Fruit fly (Drosophila melanogaster): ENCODE results near the gene CG5262.

Gene CG5262

DNA sequence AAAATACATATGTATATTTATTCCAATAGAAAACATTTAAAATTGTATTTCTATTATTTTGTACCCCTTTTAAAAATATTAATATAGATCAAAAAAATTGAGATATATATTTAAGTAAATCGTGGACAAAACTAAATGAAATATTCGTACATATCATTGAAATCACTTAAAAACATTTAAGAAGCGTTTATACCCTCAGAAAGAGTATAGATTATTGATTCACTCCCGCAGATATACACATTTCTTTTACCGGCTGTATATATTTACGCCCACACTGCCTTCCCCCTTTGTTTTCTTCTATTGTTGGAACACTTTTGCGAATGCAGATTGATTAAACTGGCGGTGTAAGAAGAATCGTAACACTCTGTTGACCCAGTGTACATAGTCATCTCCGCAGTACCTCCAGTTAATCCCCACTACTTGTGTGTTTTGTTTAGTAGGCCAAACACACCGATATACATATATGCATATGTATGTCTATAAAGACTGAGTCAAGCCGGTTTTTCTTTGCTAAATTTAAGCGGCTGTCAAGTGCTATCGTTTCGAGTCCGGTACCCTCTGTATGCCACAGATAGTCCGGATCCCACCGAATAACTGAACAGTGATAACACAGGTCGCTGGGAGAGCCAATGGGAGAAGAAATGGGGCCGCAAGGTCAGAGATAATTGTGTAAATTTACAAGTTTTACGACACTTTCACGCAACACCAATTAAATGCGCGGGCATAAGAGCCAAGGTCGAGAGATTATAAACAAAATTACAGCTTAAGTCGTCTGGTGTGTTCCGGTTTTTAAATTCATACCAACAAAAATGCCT lies 41.4 kb upstream of the CG5262 start (continued):
- TF ChIP-seq eg (GFP tag; IDR thresholded peaks at IDR 0.05) (peak; percentile 35; the same call in 1 of the 3 replicates), Lpt (GFP tag; optimal IDR thresholded peaks at IDR 0.05) (peak; percentile 23), CG11762 (GFP tag; optimal IDR thresholded peaks at IDR 0.05; ENCODE audit: insufficient read depth) (peak; percentile 0), CG15336 (GFP tag; IDR thresholded peaks at IDR 0.05) (peak; percentile 65), achi (GFP tag; optimal IDR thresholded peaks at IDR 0.05) (peak; percentile 24), CG6163 (GFP tag; IDR thresholded peaks at IDR 0.05) (0 out of 3 replicates have a peak, but pooled peaks have one; percentile 31), CG8119 (GFP tag; IDR thresholded peaks at IDR 0.05) (peak; percentile 34; the same call in 2 of the 3 replicates)

DNA sequence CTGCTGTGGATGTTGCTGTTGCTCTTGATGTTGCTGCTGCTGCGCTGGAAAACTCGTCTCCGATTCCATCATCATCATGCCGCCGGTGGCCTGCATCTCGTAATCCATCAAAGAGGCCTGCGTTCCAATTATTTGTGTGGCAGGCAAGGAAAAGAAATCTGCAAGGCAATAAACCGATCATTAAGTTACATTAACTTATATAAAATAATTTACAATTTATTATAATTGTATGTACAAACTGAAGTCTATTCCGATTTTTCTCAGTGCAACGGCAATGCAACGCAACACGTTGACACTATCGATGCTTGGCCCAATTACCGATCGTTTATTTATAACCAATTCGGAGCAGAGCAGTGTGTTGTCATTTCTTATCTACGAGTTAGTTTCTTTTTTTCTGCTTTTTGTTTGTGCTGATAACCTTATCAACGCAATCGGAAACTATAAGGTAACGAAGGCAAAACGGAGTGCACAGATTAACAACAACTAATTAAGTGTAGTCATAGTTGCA lies 40.8 kb upstream of the CG5262 start:
- TF ChIP-seq CG11294 (GFP tag; IDR thresholded peaks at IDR 0.05) (peak; percentile 49; the same call in 1 of the 2 replicates), vri (GFP tag; optimal IDR thresholded peaks at IDR 0.05) (no peak), CG16779 (tag; optimal IDR thresholded peaks at IDR 0.05) (no peak), fd85E (GFP tag; optimal IDR thresholded peaks at IDR 0.05) (no peak), salr (GFP tag; optimal IDR thresholded peaks at IDR 0.05) (peak in 1 of 2 experiments; percentile 42), dac (GFP tag; optimal IDR thresholded peaks at IDR 0.05) (peak; percentile 12), cyc (GFP tag; optimal IDR thresholded peaks at IDR 0.05) (no peak), Lpt (GFP tag; optimal IDR thresholded peaks at IDR 0.05) (peak; percentile 1), CG8319 (GFP tag; optimal IDR thresholded peaks at IDR 0.05) (no peak), Met (GFP tag; optimal IDR thresholded peaks at IDR 0.05) (no peak), CG6276 (GFP tag; optimal IDR thresholded peaks at IDR 0.05) (peak; percentile 50), CG11902 (GFP tag; optimal IDR thresholded peaks at IDR 0.05) (no peak), Eip93F (GFP tag; optimal IDR thresholded peaks at IDR 0.05) (no peak), CG1621 (tag; optimal IDR thresholded peaks at IDR 0.05) (no peak), pdm3 (GFP tag; optimal IDR thresholded peaks at IDR 0.05) (no peak), Sox15 (GFP tag; optimal IDR thresholded peaks at IDR 0.05) (no peak), CG32006 (GFP tag; optimal IDR thresholded peaks at IDR 0.05) (peak; percentile 68), CG6163 (GFP tag; IDR thresholded peaks at IDR 0.05) (peak; percentile 81), ss (GFP tag; optimal IDR thresholded peaks at IDR 0.05) (no peak), fkh (GFP tag; optimal IDR thresholded peaks at IDR 0.05) (no peak), Eip78C (GFP tag) (peak; percentile 75), OdsH (GFP tag; optimal IDR thresholded peaks at IDR 0.05) (peak; percentile 39), achi (GFP tag; optimal IDR thresholded peaks at IDR 0.05) (no peak), CG6808 (GFP tag; optimal IDR thresholded peaks at IDR 0.05) (no peak), CG3919 (GFP tag; optimal IDR thresholded peaks at IDR 0.05) (peak; percentile 47), net (GFP tag; optimal IDR thresholded peaks at IDR 0.05) (peak; percentile 47), CG4318 (GFP tag; optimal IDR thresholded peaks at IDR 0.05) (peak; percentile 6), esn (GFP tag; optimal IDR thresholded peaks at IDR 0.05) (no peak), Ets96B (tag; optimal IDR thresholded peaks at IDR 0.05) (no peak), Hr4 (GFP tag; optimal IDR thresholded peaks at IDR 0.05) (no peak), Hr38 (GFP tag; optimal IDR thresholded peaks at IDR 0.05) (no peak), CG11762 (GFP tag; optimal IDR thresholded peaks at IDR 0.05; ENCODE audit: insufficient read depth) (no peak), Gug (GFP tag; IDR thresholded peaks at IDR 0.05) (peak; percentile 48), spab (GFP tag; optimal IDR thresholded peaks at IDR 0.05) (no peak), CG7368 (GFP tag; optimal IDR thresholded peaks at IDR 0.05) (peak; percentile 22), Blimp-1 (GFP tag; optimal IDR thresholded peaks at IDR 0.05) (no peak), svp (GFP tag) (no peak), acj6 (GFP tag; optimal IDR thresholded peaks at IDR 0.05) (peak; percentile 8), CG34406 (GFP tag; optimal IDR thresholded peaks at IDR 0.05) (no peak), Sox14 (GFP tag; optimal IDR thresholded peaks at IDR 0.05) (no peak), Ets21C (GFP tag; optimal IDR thresholded peaks at IDR 0.05) (no peak), CG31627 (GFP tag; optimal IDR thresholded peaks at IDR 0.05) (no peak), CG3032 (tag; optimal IDR thresholded peaks at IDR 0.05) (no peak), CG10631 (GFP tag; optimal IDR thresholded peaks at IDR 0.05) (no peak), CG9139 (GFP tag; optimal IDR thresholded peaks at IDR 0.05) (no peak)

Measured in whole organism, prepupa.